Worm (Caenorhabditis elegans) whole organism, late embryonic: ENCODE results near the gene sas-7.

Experiments
- ama-1 ChIP-seq: fragments of 150-350 bp; optimal IDR thresholded peaks from 2 replicates; lab custom pipeline; 2014
- ceh-30 ChIP-seq: fragments of 150-350 bp; optimal IDR thresholded peaks from 2 replicates; lab custom pipeline; 2014; ENCODE audit warnings: missing biosample characterization, missing genetic modification characterization
- ceh-9 ChIP-seq: sonication (generic microtip); optimal IDR thresholded peaks from 2 replicates; lab custom pipeline; 2016; ENCODE audit warnings: mild to moderate bottlenecking, missing genetic modification characterization, inconsistent platforms, missing compliant biosample characterization
- hlh-13 ChIP-seq: fragments of 200-800 bp; sonication (Bioruptor generic); optimal IDR thresholded peaks from 2 replicates; lab custom pipeline; 2018; ENCODE audit warnings: mild to moderate bottlenecking, missing genetic modification characterization, missing compliant biosample characterization
- hlh-6 ChIP-seq: sonication (generic microtip); optimal IDR thresholded peaks from 2 replicates; lab custom pipeline; 2016; ENCODE audit warnings: missing genotype, missing genetic modification characterization, missing compliant biosample characterization
- lin-11 ChIP-seq: fragments of 200-800 bp; sonication (Bioruptor generic); optimal IDR thresholded peaks from 2 replicates; lab custom pipeline; 2018; ENCODE audit warnings: mild to moderate bottlenecking, missing genetic modification characterization, missing compliant biosample characterization
- pag-3 ChIP-seq: sonication (generic microtip); optimal IDR thresholded peaks from 2 replicates; lab custom pipeline; 2016; ENCODE audit warnings: missing compliant biosample characterization, missing genetic modification characterization, borderline replicate concordance
- sdc-2 ChIP-seq: sonication (generic microtip); optimal IDR thresholded peaks from 2 replicates; lab custom pipeline; 2016; ENCODE audit warnings: missing genotype, missing genetic modification characterization, missing compliant biosample characterization
- tbx-2 ChIP-seq: sonication (generic microtip); optimal IDR thresholded peaks from 2 replicates; lab custom pipeline; 2016; ENCODE audit warnings: missing genetic modification characterization, missing compliant biosample characterization
- tbx-7 ChIP-seq: sonication (generic microtip); optimal IDR thresholded peaks from 2 replicates; lab custom pipeline; 2016; ENCODE audit warnings: missing genotype, missing genetic modification characterization, missing compliant biosample characterization
- unc-86 ChIP-seq: sonication (generic microtip); optimal IDR thresholded peaks from 2 replicates; lab custom pipeline; 2016; ENCODE audit warnings: missing genetic modification characterization, missing compliant biosample characterization

DNA sequence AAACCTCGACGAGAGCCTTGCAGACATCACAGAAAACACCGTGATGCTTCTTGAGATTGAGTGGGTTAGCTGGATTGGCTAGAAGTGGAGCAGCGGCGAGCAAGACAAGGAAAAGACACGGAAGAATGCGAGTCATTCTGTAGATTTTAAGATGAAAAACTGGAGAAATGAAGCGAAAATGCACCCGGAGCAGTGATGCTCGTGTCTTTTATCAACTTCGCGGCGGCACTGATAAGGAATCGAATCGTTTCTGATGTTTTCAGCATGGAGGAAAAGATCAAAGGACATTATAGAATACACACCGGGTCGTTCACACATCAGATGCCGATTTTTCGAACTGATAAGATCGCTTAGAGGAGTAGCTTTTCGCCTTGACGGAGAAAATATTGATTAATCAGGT lies 34.6 kb downstream of the sas-7 start, which contains the start of gene spp-1:
- TF ChIP-seq tbx-7 (tag; lab: Kevin White, UChicago), result no peak
- no peak for TF ChIP-seq sdc-2 (tag; lab: Kevin White, UChicago)
- no peak for TF ChIP-seq ceh-30 (tag; lab: Kevin White, UChicago)
- TF ChIP-seq pag-3 (tag; lab: Kevin White, UChicago), result no peak
- no peak for TF ChIP-seq lin-11 (tag; lab: Kevin White, UChicago)
- TF ChIP-seq hlh-6 (tag; lab: Kevin White, UChicago), result no peak
- TF ChIP-seq ama-1 (lab: Kevin White, UChicago), result no peak
- no peak for TF ChIP-seq hlh-13 (GFP tag; lab: Kevin White, UChicago)
- no peak for TF ChIP-seq tbx-2 (tag; lab: Kevin White, UChicago)
- no peak for TF ChIP-seq ceh-9
- TF ChIP-seq unc-86, result no peak
